Worm (Caenorhabditis elegans) whole organism, midembryonic: Measurements from ENCODE around the gene F58H1.5.

Source experiments
- T22C8.4 ChIP-seq: fragments of 200-800 bp; sonication (Bioruptor generic); IDR thresholded peaks from 2 replicates; pipeline ENCODE4 v1.3.6; 2022; ENCODE audit warnings: missing genetic modification characterization, missing compliant biosample characterization
- cog-1 ChIP-seq: sonication (generic microtip); optimal IDR thresholded peaks from 2 replicates; lab custom pipeline; 2016; ENCODE audit warnings: missing genetic modification characterization, missing compliant biosample characterization
- flt-1 ChIP-seq: fragments of 200-800 bp; sonication (Bioruptor generic); IDR thresholded peaks from 2 replicates; pipeline ENCODE4 v1.3.6; 2022; ENCODE audit warnings: missing genetic modification characterization, missing compliant biosample characterization
- klf-2 ChIP-seq: fragments of 200-800 bp; sonication (Bioruptor generic); conservative IDR thresholded peaks from 2 replicates; pipeline ENCODE4 v1.3.6; 2022; ENCODE audit warnings: missing genetic modification reagents, missing genetic modification characterization, missing compliant biosample characterization
- med-1 ChIP-seq: sonication (generic microtip); optimal IDR thresholded peaks from 2 replicates; lab custom pipeline; 2017; ENCODE audit warnings: missing genetic modification characterization, mild to moderate bottlenecking, missing compliant biosample characterization, antibody characterized with exemption, missing genetic modification reagents; ENCODE audit not compliant: insufficient read depth
- ref-1 ChIP-seq: fragments of 200-800 bp; sonication (Bioruptor generic); conservative IDR thresholded peaks from 2 replicates; pipeline ENCODE4 v1.3.6; 2022; ENCODE audit warnings: missing genetic modification reagents, missing genetic modification characterization, missing compliant biosample characterization
- tab-1 ChIP-seq: fragments of 200-800 bp; sonication (Bioruptor generic); IDR thresholded peaks from 2 replicates; pipeline ENCODE4 v1.3.6; 2022; ENCODE audit warnings: missing genetic modification characterization, missing compliant biosample characterization
- ztf-23 ChIP-seq: fragments of 200-800 bp; sonication (Bioruptor generic); IDR thresholded peaks from 2 replicates; pipeline ENCODE4 v1.3.6; 2022; ENCODE audit warnings: missing genetic modification reagents, missing genetic modification characterization, missing compliant biosample characterization
- ztf-29 ChIP-seq: fragments of 200-800 bp; sonication (Bioruptor generic); IDR thresholded peaks from 2 replicates; pipeline ENCODE4 v1.3.6; 2022; ENCODE audit warnings: missing genetic modification reagents, missing genetic modification characterization, missing compliant biosample characterization

F58H1.5 gene

ce11 chrV:11933196-11934028, 24.8 kb upstream of the F58H1.5 start, which contains the start of the genes aman-2 and F58H1.3:
aman-2 (minus strand) TSS chrV:11933246.
F58H1.3 (plus strand) TSS chrV:11933978.
- peak; percentile 78 for TF ChIP-seq ztf-23 (GFP tag; lab: Robert Waterston, UW)
- TF ChIP-seq klf-2 (GFP tag; lab: Robert Waterston, UW): no peak
- TF ChIP-seq cog-1 (tag; lab: Kevin White, UChicago): peak; percentile 81

ce11 chrV:11934848-11935247, 23.3 kb upstream of the F58H1.5 start, which contains the start of gene F58H1.8:
F58H1.8 (plus strand) TSS chrV:11935148.
- TF ChIP-seq ztf-23 (GFP tag; lab: Robert Waterston, UW): no peak
- no peak for TF ChIP-seq flt-1 (GFP tag; lab: Robert Waterston, UW)
- no peak for TF ChIP-seq cog-1 (tag; lab: Kevin White, UChicago)
- TF ChIP-seq med-1 (GFP tag; lab: Kevin White, UChicago): no peak
- TF ChIP-seq klf-2 (GFP tag; lab: Robert Waterston, UW): no peak
- no peak for TF ChIP-seq ztf-29 (GFP tag; lab: Robert Waterston, UW)
- no peak for TF ChIP-seq T22C8.4 (GFP tag; lab: Robert Waterston, UW)
- TF ChIP-seq tab-1 (GFP tag; lab: Robert Waterston, UW): no peak
- no peak for TF ChIP-seq ref-1 (GFP tag; lab: Robert Waterston, UW)

ce11 chrV:11937710-11938109, 20.5 kb upstream of the F58H1.5 start, which contains the start of gene gpla-1:
gpla-1 (minus strand) TSS chrV:11937810.
- TF ChIP-seq klf-2 (GFP tag; lab: Robert Waterston, UW) (no peak), T22C8.4 (GFP tag; lab: Robert Waterston, UW) (no peak)

- TF ChIP-seq ref-1 (GFP tag; lab: Robert Waterston, UW) (no peak), ztf-29 (GFP tag; lab: Robert Waterston, UW) (no peak), flt-1 (GFP tag; lab: Robert Waterston, UW) (no peak), cog-1 (tag; lab: Kevin White, UChicago) (no peak), T22C8.4 (GFP tag; lab: Robert Waterston, UW) (no peak), ztf-23 (GFP tag; lab: Robert Waterston, UW) (no peak), med-1 (GFP tag; lab: Kevin White, UChicago) (no peak), klf-2 (GFP tag; lab: Robert Waterston, UW) (no peak), tab-1 (GFP tag; lab: Robert Waterston, UW) (no peak)
Observed at ce11 chrV:11940329-11940728, 17.9 kb upstream of the F58H1.5 start.

- TF ChIP-seq ztf-29 (GFP tag; lab: Robert Waterston, UW): no peak
- TF ChIP-seq cog-1 (tag; lab: Kevin White, UChicago): no peak
- no peak for TF ChIP-seq klf-2 (GFP tag; lab: Robert Waterston, UW)
- no peak for TF ChIP-seq flt-1 (GFP tag; lab: Robert Waterston, UW)
- no peak for TF ChIP-seq med-1 (GFP tag; lab: Kevin White, UChicago)
- no peak for TF ChIP-seq tab-1 (GFP tag; lab: Robert Waterston, UW)
- no peak for TF ChIP-seq ref-1 (GFP tag; lab: Robert Waterston, UW)
- no peak for TF ChIP-seq T22C8.4 (GFP tag; lab: Robert Waterston, UW)
- TF ChIP-seq ztf-23 (GFP tag; lab: Robert Waterston, UW): no peak
Observed at ce11 chrV:11941664-11942063, 16.5 kb upstream of the F58H1.5 start.

ce11 chrV:11942325-11942724, 15.9 kb upstream of the F58H1.5 start, which contains the start of gene F58H1.6:
F58H1.6 (plus strand) TSS chrV:11942625.
- TF ChIP-seq ztf-23 (GFP tag; lab: Robert Waterston, UW): no peak
- TF ChIP-seq flt-1 (GFP tag; lab: Robert Waterston, UW): no peak
- TF ChIP-seq med-1 (GFP tag; lab: Kevin White, UChicago): no peak
- no peak for TF ChIP-seq cog-1 (tag; lab: Kevin White, UChicago)
- no peak for TF ChIP-seq T22C8.4 (GFP tag; lab: Robert Waterston, UW)
- no peak for TF ChIP-seq tab-1 (GFP tag; lab: Robert Waterston, UW)
- TF ChIP-seq ztf-29 (GFP tag; lab: Robert Waterston, UW): no peak
- TF ChIP-seq klf-2 (GFP tag; lab: Robert Waterston, UW): no peak
- no peak for TF ChIP-seq ref-1 (GFP tag; lab: Robert Waterston, UW)

ce11 chrV:11943737-11944136, 14.5 kb upstream of the F58H1.5 start:
- no peak for TF ChIP-seq T22C8.4 (GFP tag; lab: Robert Waterston, UW)
- no peak for TF ChIP-seq ref-1 (GFP tag; lab: Robert Waterston, UW)
- no peak for TF ChIP-seq ztf-23 (GFP tag; lab: Robert Waterston, UW)
- TF ChIP-seq ztf-29 (GFP tag; lab: Robert Waterston, UW): no peak
- no peak for TF ChIP-seq flt-1 (GFP tag; lab: Robert Waterston, UW)
- no peak for TF ChIP-seq tab-1 (GFP tag; lab: Robert Waterston, UW)
- no peak for TF ChIP-seq med-1 (GFP tag; lab: Kevin White, UChicago)
- no peak for TF ChIP-seq klf-2 (GFP tag; lab: Robert Waterston, UW)
- TF ChIP-seq cog-1 (tag; lab: Kevin White, UChicago): no peak

ce11 chrV:11945429-11945828, 12.8 kb upstream of the F58H1.5 start:
- TF ChIP-seq cog-1 (tag; lab: Kevin White, UChicago) (no peak), ztf-23 (GFP tag; lab: Robert Waterston, UW) (no peak), flt-1 (GFP tag; lab: Robert Waterston, UW) (no peak), T22C8.4 (GFP tag; lab: Robert Waterston, UW) (no peak), ztf-29 (GFP tag; lab: Robert Waterston, UW) (no peak), tab-1 (GFP tag; lab: Robert Waterston, UW) (no peak), ref-1 (GFP tag; lab: Robert Waterston, UW) (no peak), klf-2 (GFP tag; lab: Robert Waterston, UW) (no peak), med-1 (GFP tag; lab: Kevin White, UChicago) (no peak)
